Fruit fly (Drosophila melanogaster): ENCODE data around the gene Ugt35B1.
A peak's percentile ranks its signal among the peaks of the same experiment; 100 is the strongest.

The Ugt35B1 gene

DNA sequence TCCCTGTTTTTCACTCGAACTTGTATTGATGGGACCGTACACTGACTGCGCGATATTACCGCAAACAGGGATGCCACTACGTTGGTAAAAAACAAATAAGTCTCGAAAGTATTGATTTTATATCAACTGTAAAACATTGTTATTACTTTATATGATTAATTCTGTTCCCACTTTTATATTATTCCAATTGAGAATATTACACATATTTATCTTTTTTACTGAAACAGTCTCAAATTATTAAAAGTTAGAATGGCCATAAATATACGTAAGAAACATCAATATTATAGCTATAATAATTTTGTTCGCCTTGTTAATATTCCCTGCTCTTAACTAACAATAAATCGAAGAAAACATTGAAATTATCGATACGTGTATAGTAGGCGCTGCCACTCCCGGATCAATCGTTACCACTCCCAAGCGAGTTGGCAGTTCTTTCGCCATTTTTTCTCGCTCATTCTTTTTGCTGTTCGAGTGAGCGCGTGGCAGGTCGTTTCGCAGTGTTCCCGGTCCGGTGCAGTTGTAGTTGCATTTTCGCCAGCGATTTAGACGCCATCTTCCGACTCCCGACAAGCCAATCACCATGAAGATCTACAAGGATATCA lies 39.9 kb upstream of the Ugt35B1 start, which contains the start of the genes SdhC and Tctp (continued):
- TF ChIP-seq Dp (GFP tag; optimal IDR thresholded peaks at IDR 0.05) (peak; percentile 30), Atf-2 (GFP tag; optimal IDR thresholded peaks at IDR 0.05) (peak; percentile 6), CG5180 (GFP tag; optimal IDR thresholded peaks at IDR 0.05) (peak; percentile 2), ind (GFP tag; optimal IDR thresholded peaks at IDR 0.05) (peak; percentile 37), trh (GFP tag; optimal IDR thresholded peaks at IDR 0.05) (no peak), NC2β (GFP tag; optimal IDR thresholded peaks at IDR 0.05) (peak; percentile 30), CG2202 (tag; optimal IDR thresholded peaks at IDR 0.05) (peak; percentile 14), pum (GFP tag; optimal IDR thresholded peaks at IDR 0.05) (no peak), sc (optimal IDR thresholded peaks at IDR 0.05) (no peak), sc (GFP tag; optimal IDR thresholded peaks at IDR 0.05) (no peak), jing (GFP tag; optimal IDR thresholded peaks at IDR 0.05) (no peak), toy (GFP tag; IDR thresholded peaks at IDR 0.05) (no peak), CG8944 (GFP tag; optimal IDR thresholded peaks at IDR 0.05) (no peak), ken (GFP tag; IDR thresholded peaks at IDR 0.05) (no peak), gcm (GFP tag; optimal IDR thresholded peaks at IDR 0.05) (peak; percentile 18), CG5245 (GFP tag; optimal IDR thresholded peaks at IDR 0.05) (no peak), rib (GFP tag; IDR thresholded peaks at IDR 0.05) (peak; percentile 74; the same call in 1 of the 2 replicates), Ets65A (GFP tag) (peak; percentile 88), CG13424 (tag; optimal IDR thresholded peaks at IDR 0.05) (peak; percentile 60), emc (GFP tag; optimal IDR thresholded peaks at IDR 0.05) (no peak), CG14050 (GFP tag; IDR thresholded peaks at IDR 0.05) (no peak), CG7786 (GFP tag; optimal IDR thresholded peaks at IDR 0.05) (no peak), tna (GFP tag; IDR thresholded peaks at IDR 0.05; ENCODE audit: partially characterized antibody) (peak; percentile 40; the same call in 1 of the 2 replicates), CG10543 (GFP tag; optimal IDR thresholded peaks at IDR 0.05) (peak; percentile 79), CG14014 (GFP tag; IDR thresholded peaks at IDR 0.05) (no peak), Adf1 (GFP tag; IDR thresholded peaks at IDR 0.05) (no peak), CG31365 (tag; optimal IDR thresholded peaks at IDR 0.05) (no peak), nmo (GFP tag; optimal IDR thresholded peaks at IDR 0.05) (peak; percentile 72), danr (GFP tag; IDR thresholded peaks at IDR 0.05) (no peak), ro (GFP tag; IDR thresholded peaks at IDR 0.05) (no peak), gcm2 (GFP tag; optimal IDR thresholded peaks at IDR 0.05) (no peak), kay (GFP tag; optimal IDR thresholded peaks at IDR 0.05) (no peak), HHEX (GFP tag; optimal IDR thresholded peaks at IDR 0.05) (no peak), Sry-δ (GFP tag; optimal IDR thresholded peaks at IDR 0.05) (peak; percentile 72), kni (GFP tag; optimal IDR thresholded peaks at IDR 0.05) (peak; percentile 37), psq (GFP tag; optimal IDR thresholded peaks at IDR 0.05) (no peak), nerfin-1 (tag; optimal IDR thresholded peaks at IDR 0.05) (peak; percentile 9), Sin3A (optimal IDR thresholded peaks at IDR 0.05) (peak; percentile 74), stwl (tag; optimal IDR thresholded peaks at IDR 0.05) (peak; percentile 62), CG31388 (GFP tag; optimal IDR thresholded peaks at IDR 0.05) (no peak), CG18599 (GFP tag; optimal IDR thresholded peaks at IDR 0.05) (peak; percentile 52), eve (GFP tag; optimal IDR thresholded peaks at IDR 0.05) (no peak), Blimp-1 (GFP tag; optimal IDR thresholded peaks at IDR 0.05) (peak; percentile 42), Bteb2 (GFP tag; optimal IDR thresholded peaks at IDR 0.05) (peak; percentile 46), zf30C (GFP tag; optimal IDR thresholded peaks at IDR 0.05) (no peak), esg (GFP tag; conservative IDR thresholded peaks at IDR 0.05) (no peak), dati (GFP tag; IDR thresholded peaks at IDR 0.05) (no peak), CG30403 (GFP tag; optimal IDR thresholded peaks at IDR 0.05) (peak; percentile 76), CG17359 (tag; optimal IDR thresholded peaks at IDR 0.05) (no peak), CG9215 (GFP tag; IDR thresholded peaks at IDR 0.05) (peak; percentile 18; the same call in 1 of the 2 replicates), MBD-R2 (GFP tag; IDR thresholded peaks at IDR 0.05) (0 out of 2 replicates have a peak, but pooled peaks have one; percentile 25), wor (GFP tag; IDR thresholded peaks at IDR 0.05) (no peak)
